Worm (Caenorhabditis elegans) whole organism, mixed stage, embryonic: ENCODE measurements around the gene Y46E12A.2.

Experiments used
- M03D4.4 ChIP-seq: sonication (generic microtip); optimal IDR thresholded peaks from 2 replicates; lab custom pipeline; 2017; ENCODE audit warnings: mild to moderate bottlenecking, missing genetic modification characterization, missing compliant biosample characterization
- bed-3 ChIP-seq: fragments of 200-800 bp; sonication (Bioruptor generic); optimal IDR thresholded peaks from 3 replicates; lab custom pipeline; 2018; ENCODE audit warnings: mild to moderate bottlenecking, missing genetic modification characterization, moderate library complexity, missing compliant biosample characterization
- ceh-39 ChIP-seq: fragments of 150-350 bp; optimal IDR thresholded peaks from 2 replicates; lab custom pipeline; 2014; ENCODE audit warnings: missing biosample characterization, missing genetic modification characterization
- ceh-43 ChIP-seq: fragments of 200-800 bp; sonication (Bioruptor generic); optimal IDR thresholded peaks from 2 replicates; lab custom pipeline; 2018; ENCODE audit warnings: mild to moderate bottlenecking, missing genetic modification characterization, moderate library complexity, missing compliant biosample characterization
- ceh-83 ChIP-seq: fragments of 200-800 bp; sonication (Bioruptor generic); optimal IDR thresholded peaks from 2 replicates; lab custom pipeline; 2018; ENCODE audit warnings: mild to moderate bottlenecking, missing genetic modification characterization, missing compliant biosample characterization
- ces-1 ChIP-seq: fragments of 150-350 bp; optimal IDR thresholded peaks from 2 replicates; lab custom pipeline; 2014; ENCODE audit warnings: missing biosample characterization, missing genetic modification reagents, missing genetic modification characterization
- cnd-1 ChIP-seq: fragments of 200-800 bp; sonication (Bioruptor generic); optimal IDR thresholded peaks from 2 replicates; lab custom pipeline; 2018; ENCODE audit warnings: mild to moderate bottlenecking, missing genetic modification characterization, missing compliant biosample characterization
- drap-1 ChIP-seq: fragments of 200-800 bp; sonication (Bioruptor generic); optimal IDR thresholded peaks from 3 replicates; lab custom pipeline; 2018; ENCODE audit warnings: mild to moderate bottlenecking, missing genetic modification characterization, missing compliant biosample characterization
- elt-1 ChIP-seq: sonication (generic microtip); optimal IDR thresholded peaks from 2 replicates; lab custom pipeline; 2017; ENCODE audit warnings: missing genetic modification characterization, mild to moderate bottlenecking, missing compliant biosample characterization, antibody characterized with exemption, moderate library complexity, borderline replicate concordance; ENCODE audit not compliant: insufficient read depth
- elt-3 ChIP-seq: fragments of 150-350 bp; optimal IDR thresholded peaks from 2 replicates; lab custom pipeline; 2014; ENCODE audit warnings: missing biosample characterization, missing genetic modification characterization
- ham-2 ChIP-seq: fragments of 200-800 bp; sonication (Bioruptor generic); optimal IDR thresholded peaks from 2 replicates; lab custom pipeline; 2018; ENCODE audit warnings: mild to moderate bottlenecking, missing genetic modification characterization, missing compliant biosample characterization
- lin-32 ChIP-seq: fragments of 200-800 bp; sonication (Bioruptor generic); optimal IDR thresholded peaks from 2 replicates; lab custom pipeline; 2018; ENCODE audit warnings: mild to moderate bottlenecking, missing genetic modification characterization, missing compliant biosample characterization
- lsy-2 ChIP-seq: fragments of 150-350 bp; optimal IDR thresholded peaks from 2 replicates; lab custom pipeline; 2014; ENCODE audit warnings: missing biosample characterization, missing genetic modification characterization
- mab-5 ChIP-seq: fragments of 150-350 bp; optimal IDR thresholded peaks from 2 replicates; lab custom pipeline; 2014; ENCODE audit warnings: missing biosample characterization, missing genetic modification characterization
- mep-1 ChIP-seq: fragments of 150-350 bp; optimal IDR thresholded peaks from 2 replicates; lab custom pipeline; 2017; ENCODE audit warnings: missing biosample characterization, missing genetic modification reagents, missing genetic modification characterization, inconsistent platforms
- mls-2 ChIP-seq: sonication (generic microtip); optimal IDR thresholded peaks from 2 replicates; lab custom pipeline; 2016; ENCODE audit warnings: mild to moderate bottlenecking, missing genetic modification characterization, moderate library complexity, missing compliant biosample characterization
- nhr-12 ChIP-seq: fragments of 150-350 bp; optimal IDR thresholded peaks from 2 replicates; lab custom pipeline; 2014; ENCODE audit warnings: missing biosample characterization, missing genetic modification characterization
- nhr-2 ChIP-seq: fragments of 150-350 bp; optimal IDR thresholded peaks from 2 replicates; lab custom pipeline; 2014; ENCODE audit warnings: missing biosample characterization, missing genetic modification characterization
- nhr-237 ChIP-seq: fragments of 150-350 bp; optimal IDR thresholded peaks from 2 replicates; lab custom pipeline; 2014; ENCODE audit warnings: missing biosample characterization, missing genetic modification characterization
- nhr-28 ChIP-seq: fragments of 150-350 bp; optimal IDR thresholded peaks from 2 replicates; lab custom pipeline; 2014; ENCODE audit warnings: missing biosample characterization, missing genetic modification characterization
- nhr-76 ChIP-seq: sonication (generic microtip); optimal IDR thresholded peaks from 2 replicates; lab custom pipeline; 2017; ENCODE audit warnings: missing biosample characterization, missing genetic modification characterization
- pha-4 ChIP-seq: fragments of 150-350 bp; optimal IDR thresholded peaks from 2 replicates; lab custom pipeline; 2018; ENCODE audit warnings: missing biosample characterization, missing genetic modification reagents, missing genetic modification characterization
- sem-2 ChIP-seq: fragments of 200-800 bp; sonication (Bioruptor generic); optimal IDR thresholded peaks from 2 replicates; lab custom pipeline; 2018; ENCODE audit warnings: mild to moderate bottlenecking, missing genetic modification characterization, missing compliant biosample characterization
- snpc-4 ChIP-seq: fragments of 150-350 bp; optimal IDR thresholded peaks from 2 replicates; lab custom pipeline; 2014; ENCODE audit warnings: missing biosample characterization, missing genetic modification characterization
- sptf-1 ChIP-seq: sonication (generic microtip); optimal IDR thresholded peaks from 2 replicates; lab custom pipeline; 2017; ENCODE audit warnings: mild to moderate bottlenecking, missing genetic modification characterization, moderate library complexity, missing compliant biosample characterization
- tbx-8 ChIP-seq: fragments of 200-800 bp; sonication (Bioruptor generic); optimal IDR thresholded peaks from 2 replicates; lab custom pipeline; 2018; ENCODE audit warnings: mild to moderate bottlenecking, missing genetic modification characterization, moderate library complexity, missing compliant biosample characterization
- unc-120 ChIP-seq: sonication (generic microtip); optimal IDR thresholded peaks from 2 replicates; lab custom pipeline; 2017; ENCODE audit warnings: missing genetic modification characterization, missing compliant biosample characterization; ENCODE audit not compliant: poor library complexity, severe bottlenecking
- unc-39 ChIP-seq: fragments of 150-350 bp; optimal IDR thresholded peaks from 2 replicates; lab custom pipeline; 2014; ENCODE audit warnings: missing biosample characterization, missing genetic modification characterization
- unc-62 ChIP-seq: fragments of 150-350 bp; optimal IDR thresholded peaks from 2 replicates; lab custom pipeline; 2014; ENCODE audit warnings: missing biosample characterization, missing genetic modification reagents, missing genetic modification characterization
- zip-8 ChIP-seq: fragments of 150-350 bp; optimal IDR thresholded peaks from 2 replicates; lab custom pipeline; 2014; ENCODE audit warnings: missing biosample characterization, missing genetic modification characterization
- ztf-11 ChIP-seq: fragments of 150-350 bp; optimal IDR thresholded peaks from 2 replicates; lab custom pipeline; 2014; ENCODE audit warnings: missing biosample characterization, missing genetic modification characterization

Gene Y46E12A.2

DNA sequence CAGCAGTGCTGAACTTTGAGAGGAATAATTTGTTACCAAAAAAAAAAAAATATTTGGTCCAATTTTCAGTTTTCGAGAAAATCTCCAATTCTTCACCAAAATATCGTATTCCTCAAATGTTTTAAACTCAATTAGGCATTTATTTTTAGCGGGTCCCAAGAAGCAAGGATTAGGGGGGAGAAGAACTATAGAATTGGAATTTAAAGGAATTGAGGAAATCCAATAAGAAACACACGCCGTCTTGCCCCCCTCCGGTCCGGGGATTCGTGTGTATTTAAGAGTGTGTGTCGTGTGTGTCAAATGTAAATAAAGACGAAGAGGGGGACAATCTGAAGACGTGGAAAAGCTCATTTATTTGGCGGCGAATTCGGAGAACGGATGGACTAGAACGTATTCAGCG, 25.3 kb upstream of the Y46E12A.2 start:
- TF ChIP-seq nhr-12 (tag; lab: Kevin White, UChicago) (no peak), ces-1 (GFP tag; lab: Kevin White, UChicago) (peak; percentile 86), ceh-43 (no peak), elt-1 (tag; lab: Kevin White, UChicago) (no peak)

DNA sequence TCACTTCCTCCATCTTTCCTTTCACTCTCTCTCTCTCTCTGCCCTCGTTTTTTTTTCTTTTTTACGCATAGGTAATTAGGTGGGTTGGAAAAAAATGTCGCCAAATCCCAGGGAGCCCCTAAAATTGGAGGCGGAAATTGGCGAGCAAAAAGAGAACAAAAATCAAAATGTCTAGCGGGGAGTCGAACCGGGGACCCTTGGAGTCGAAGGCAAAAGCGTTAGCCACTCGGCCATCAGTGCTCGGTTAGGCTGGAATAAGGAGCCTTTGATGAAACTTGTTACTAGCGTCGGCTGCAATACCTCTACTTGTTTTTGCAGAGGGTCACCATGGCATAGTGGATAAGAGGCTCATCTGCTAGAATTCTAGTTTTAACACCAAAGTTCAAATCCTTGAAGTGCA, 15.7 kb upstream of the Y46E12A.2 start:
- TF ChIP-seq unc-120 (tag; lab: Kevin White, UChicago) = no peak
- no peak for TF ChIP-seq sptf-1 (tag; lab: Kevin White, UChicago)
- no peak for TF ChIP-seq drap-1
- TF ChIP-seq zip-8 (tag; lab: Kevin White, UChicago) = no peak
- TF ChIP-seq lsy-2 (tag; lab: Kevin White, UChicago) = no peak
- TF ChIP-seq nhr-12 (tag; lab: Kevin White, UChicago) = no peak
- no peak for TF ChIP-seq cnd-1 (tag; lab: Kevin White, UChicago)
- no peak for TF ChIP-seq mls-2
- no peak for TF ChIP-seq mab-5 (tag; lab: Kevin White, UChicago)
- no peak for TF ChIP-seq nhr-237 (tag; lab: Kevin White, UChicago)
- no peak for TF ChIP-seq sem-2 (GFP tag; lab: Kevin White, UChicago)
- no peak for TF ChIP-seq snpc-4 (tag; lab: Kevin White, UChicago)
- TF ChIP-seq ceh-83 (GFP tag; lab: Kevin White, UChicago) = no peak
- TF ChIP-seq nhr-2 (tag; lab: Kevin White, UChicago) = no peak
- TF ChIP-seq tbx-8 (GFP tag; lab: Kevin White, UChicago) = no peak
- TF ChIP-seq unc-62 (GFP tag; lab: Kevin White, UChicago) = no peak

DNA sequence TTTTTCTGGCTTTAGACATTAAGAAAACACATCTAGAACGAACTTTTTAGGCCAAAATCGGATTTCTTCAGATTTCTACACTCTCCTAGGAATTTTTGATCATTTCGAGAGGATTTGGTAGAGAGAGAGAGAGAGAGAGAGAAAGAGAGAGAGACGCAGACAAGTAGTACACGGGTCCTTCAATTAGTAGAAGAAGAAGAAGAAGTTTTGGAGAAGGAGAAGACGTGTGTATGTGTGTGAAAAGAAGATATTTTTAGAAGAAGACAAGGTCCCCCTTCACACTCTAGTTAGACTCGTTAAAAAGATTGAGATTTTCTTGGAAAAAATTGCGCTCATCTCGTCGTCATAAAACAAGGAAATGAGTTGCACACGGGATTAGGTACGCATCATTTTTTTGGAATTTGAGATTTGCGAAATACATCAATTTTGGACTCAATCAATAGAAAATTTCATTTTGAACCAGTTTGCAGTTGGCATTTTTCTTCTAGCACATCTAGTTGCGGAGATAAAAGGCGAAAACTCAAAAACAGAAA, 15.2 kb upstream of the Y46E12A.2 start:
- TF ChIP-seq ztf-11 = no peak
- no peak for TF ChIP-seq mls-2
- peak; percentile 77 for TF ChIP-seq ces-1 (GFP tag; lab: Kevin White, UChicago)

DNA sequence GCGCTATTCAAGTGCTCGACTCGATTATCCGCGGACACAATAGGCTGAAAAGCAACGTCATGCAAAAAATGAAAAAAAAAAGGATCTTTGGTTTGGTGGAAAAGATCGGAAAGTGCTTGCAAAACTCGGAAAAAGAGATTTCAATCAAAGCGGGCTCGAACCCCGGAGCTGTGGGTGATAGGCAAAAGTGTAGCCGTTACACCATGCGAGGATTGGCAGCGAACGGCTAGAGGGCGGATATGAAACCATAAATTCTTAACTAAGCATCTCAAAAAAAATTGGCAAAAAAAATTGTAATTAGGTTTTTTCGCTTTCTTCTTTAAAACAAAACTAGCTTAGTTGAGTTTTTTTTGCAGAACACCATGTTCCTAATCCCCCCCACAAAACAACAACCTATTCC, 14.2 kb upstream of the Y46E12A.2 start:
- TF ChIP-seq mep-1 (tag; lab: Kevin White, UChicago) (no peak), lsy-2 (tag; lab: Kevin White, UChicago) (no peak), ceh-39 (tag; lab: Kevin White, UChicago) (no peak), mab-5 (tag; lab: Kevin White, UChicago) (no peak), unc-120 (tag; lab: Kevin White, UChicago) (no peak), unc-39 (tag; lab: Kevin White, UChicago) (no peak), bed-3 (no peak), elt-3 (tag; lab: Kevin White, UChicago) (no peak), lin-32 (GFP tag; lab: Kevin White, UChicago) (no peak), zip-8 (tag; lab: Kevin White, UChicago) (no peak), ztf-11 (no peak), elt-1 (tag; lab: Kevin White, UChicago) (no peak), ham-2 (GFP tag; lab: Kevin White, UChicago) (no peak)

DNA sequence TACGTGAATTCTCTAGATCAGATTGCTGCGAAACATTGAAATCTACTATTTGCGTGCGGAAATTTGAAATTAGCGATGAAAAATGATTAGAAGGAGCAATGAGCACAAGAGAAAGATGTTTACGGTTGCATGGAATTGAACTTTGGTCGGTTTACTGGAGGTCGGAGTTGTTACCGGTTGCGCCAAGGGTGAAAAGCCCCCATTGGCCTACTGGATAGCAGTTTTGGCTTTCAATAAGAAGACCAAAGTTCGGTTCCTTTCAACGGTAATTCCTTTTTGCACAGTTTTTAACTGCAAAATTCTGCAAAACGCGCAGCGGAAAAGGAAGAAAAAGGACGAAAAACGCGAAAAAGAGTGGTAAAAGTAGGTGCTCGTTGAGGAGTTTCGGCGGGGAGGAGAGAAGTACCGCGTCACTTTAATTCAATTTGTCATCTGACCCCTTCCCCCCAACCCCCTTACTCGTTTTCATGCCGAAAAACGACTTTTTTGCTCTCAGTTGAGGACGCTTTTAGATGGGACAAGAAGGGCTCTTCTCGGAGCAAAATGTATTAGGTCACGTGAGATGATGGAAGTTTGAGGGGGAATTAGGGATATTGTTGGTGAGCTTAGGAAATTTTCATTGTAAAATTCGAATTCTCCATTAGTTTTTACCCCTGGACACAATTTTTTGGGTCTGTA, 13.1 kb upstream of the Y46E12A.2 start:
- TF ChIP-seq ces-1 (GFP tag; lab: Kevin White, UChicago) (peak; percentile 87), nhr-28 (tag; lab: Kevin White, UChicago) (no peak)

DNA sequence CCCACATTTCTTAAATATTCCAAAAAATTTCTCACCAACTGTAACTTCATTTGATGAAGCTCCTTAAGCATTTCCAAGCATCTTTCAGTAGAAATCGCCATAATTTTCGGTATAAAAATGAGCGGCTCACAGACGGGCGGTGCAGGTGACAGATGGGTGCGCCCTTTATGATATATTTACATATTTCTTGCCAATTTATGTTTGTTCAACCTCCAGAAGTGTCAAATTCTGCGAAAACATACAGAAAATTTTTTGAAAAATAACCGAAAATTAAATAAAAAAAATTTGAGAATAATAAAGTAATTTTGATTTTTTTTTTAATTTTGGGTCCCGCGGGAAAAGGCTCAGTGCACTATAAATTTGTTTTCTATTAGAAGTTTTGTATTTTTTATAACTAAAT, 3.9 kb upstream of the Y46E12A.2 start, which contains the start of gene Y46E12A.3:
TSS of gene Y46E12A.3 (minus strand) at position 101 of the 400 bp plus-strand sequence.
- TF ChIP-seq lsy-2 (tag; lab: Kevin White, UChicago) (no peak), M03D4.4 (tag; lab: Kevin White, UChicago) (no peak), elt-1 (tag; lab: Kevin White, UChicago) (no peak), nhr-28 (tag; lab: Kevin White, UChicago) (no peak), sptf-1 (tag; lab: Kevin White, UChicago) (no peak), nhr-12 (tag; lab: Kevin White, UChicago) (no peak), unc-62 (GFP tag; lab: Kevin White, UChicago) (no peak), nhr-76 (tag; lab: Kevin White, UChicago) (no peak), unc-39 (tag; lab: Kevin White, UChicago) (no peak), nhr-237 (tag; lab: Kevin White, UChicago) (no peak), sem-2 (GFP tag; lab: Kevin White, UChicago) (no peak), lin-32 (GFP tag; lab: Kevin White, UChicago) (no peak), ztf-11 (no peak), cnd-1 (tag; lab: Kevin White, UChicago) (no peak), pha-4 (no peak), ces-1 (GFP tag; lab: Kevin White, UChicago) (no peak), ceh-39 (tag; lab: Kevin White, UChicago) (no peak)
- TF ChIP-seq, all 35 proteins: peak for 0
